Fruit fly (Drosophila melanogaster) whole organism, embryonic: ENCODE data around the gene RpL23A.

Experiments used
- BEAF-32 ChIP-seq: fragments of 200-800 bp; sonication (Bioruptor generic); optimal IDR thresholded peaks from 3 replicates; lab custom pipeline; 2017; ENCODE audit warnings: missing biosample characterization, missing genetic modification characterization, mild to moderate bottlenecking, moderate library complexity, missing genetic modification reagents
- Bgb ChIP-seq: fragments of 200-800 bp; sonication (Bioruptor generic); IDR thresholded peaks from 2 replicates; pipeline ENCODE4 v1.3.6; 2022; ENCODE audit warnings: missing biosample characterization, missing genetic modification characterization; ENCODE audit not compliant: partially characterized antibody
- Bteb2 ChIP-seq: fragments of 200-800 bp; sonication (Bioruptor generic); optimal IDR thresholded peaks from 2 replicates; lab custom pipeline; 2016; ENCODE audit warnings: missing biosample characterization, missing genetic modification characterization
- C15 ChIP-seq: fragments of 200-800 bp; sonication (Bioruptor generic); IDR thresholded peaks from 3 replicates; pipeline ENCODE4 v1.3.6; 2022; ENCODE audit warnings: missing biosample characterization, missing genetic modification characterization
- CG10267 ChIP-seq: fragments of 200-800 bp; sonication (Bioruptor generic); optimal IDR thresholded peaks from 2 replicates; lab custom pipeline; 2018; ENCODE audit warnings: missing biosample characterization, mild to moderate bottlenecking, missing genetic modification characterization, moderate library complexity
- CG10565 ChIP-seq: fragments of 200-800 bp; sonication (Bioruptor generic); optimal IDR thresholded peaks from 3 replicates; lab custom pipeline; 2016; ENCODE audit warnings: missing biosample characterization, mild to moderate bottlenecking, missing genetic modification characterization
- CG11093 ChIP-seq: fragments of 200-800 bp; sonication (Bioruptor generic); IDR thresholded peaks from 3 replicates; pipeline ENCODE4 v1.3.6; 2022; ENCODE audit warnings: missing biosample characterization, missing genetic modification characterization
- CG11723 ChIP-seq: fragments of 200-800 bp; sonication (Bioruptor generic); optimal IDR thresholded peaks from 2 replicates; lab custom pipeline; 2017; ENCODE audit warnings: missing biosample characterization, mild to moderate bottlenecking, missing genetic modification characterization
- CG12155 ChIP-seq: fragments of 200-800 bp; sonication (Bioruptor generic); optimal IDR thresholded peaks from 3 replicates; lab custom pipeline; 2016; ENCODE audit warnings: missing biosample characterization, missing genetic modification characterization
- CG12236 ChIP-seq: fragments of 200-800 bp; sonication (Bioruptor generic); optimal IDR thresholded peaks from 2 replicates; lab custom pipeline; 2016; ENCODE audit warnings: missing biosample characterization, missing genetic modification characterization
- CG13424 ChIP-seq: fragments of 200-800 bp; sonication (Bioruptor generic); optimal IDR thresholded peaks from 2 replicates; lab custom pipeline; 2019; ENCODE audit warnings: missing biosample characterization, mild to moderate bottlenecking, missing genetic modification characterization, moderate library complexity
- CG13775 ChIP-seq: fragments of 200-800 bp; sonication (Bioruptor generic); optimal IDR thresholded peaks from 3 replicates; lab custom pipeline; 2017; ENCODE audit warnings: missing biosample characterization, mild to moderate bottlenecking, missing genetic modification characterization
- CG17568 ChIP-seq: fragments of 200-800 bp; sonication (Bioruptor generic); optimal IDR thresholded peaks from 2 replicates; lab custom pipeline; 2018; ENCODE audit warnings: missing biosample characterization, mild to moderate bottlenecking, missing genetic modification characterization, moderate library complexity
- CG17802 ChIP-seq: fragments of 200-800 bp; sonication (Bioruptor generic); optimal IDR thresholded peaks from 2 replicates; lab custom pipeline; 2018; ENCODE audit warnings: missing biosample characterization, mild to moderate bottlenecking, missing genetic modification characterization, moderate library complexity
- CG2875 ChIP-seq: fragments of 200-800 bp; sonication (Bioruptor generic); optimal IDR thresholded peaks from 2 replicates; lab custom pipeline; 2017; ENCODE audit warnings: missing biosample characterization, mild to moderate bottlenecking, missing genetic modification characterization, missing genetic modification reagents
- CG30431 ChIP-seq: fragments of 200-800 bp; sonication (Bioruptor generic); optimal IDR thresholded peaks from 2 replicates; lab custom pipeline; 2017; ENCODE audit warnings: missing biosample characterization, missing genetic modification characterization
- CG33213 ChIP-seq: fragments of 200-800 bp; sonication (Bioruptor generic); optimal IDR thresholded peaks from 3 replicates; lab custom pipeline; 2016; ENCODE audit warnings: missing biosample characterization, missing genetic modification characterization
- CG4820 ChIP-seq: fragments of 200-800 bp; sonication (Bioruptor generic); optimal IDR thresholded peaks from 3 replicates; lab custom pipeline; 2016; ENCODE audit warnings: missing biosample characterization, missing genetic modification characterization
- CG6765 ChIP-seq: fragments of 200-800 bp; sonication (Bioruptor generic); optimal IDR thresholded peaks from 3 replicates; lab custom pipeline; 2017; ENCODE audit warnings: missing biosample characterization, mild to moderate bottlenecking, missing genetic modification characterization
- CG7928 ChIP-seq: fragments of 200-800 bp; sonication (Bioruptor generic); optimal IDR thresholded peaks from 2 replicates; lab custom pipeline; 2017; ENCODE audit warnings: missing biosample characterization, mild to moderate bottlenecking, missing genetic modification characterization
- CG8478 ChIP-seq: fragments of >200 bp; optimal IDR thresholded peaks from 2 replicates; lab custom pipeline; 2018
- CG8944 ChIP-seq: fragments of 200-800 bp; sonication (Bioruptor generic); optimal IDR thresholded peaks from 3 replicates; lab custom pipeline; 2016; ENCODE audit warnings: missing biosample characterization, missing genetic modification characterization
- D19B ChIP-seq: fragments of 200-800 bp; sonication (Bioruptor generic); optimal IDR thresholded peaks from 2 replicates; lab custom pipeline; 2017; ENCODE audit warnings: missing biosample characterization, mild to moderate bottlenecking, missing genetic modification characterization
- Deaf1 ChIP-seq: fragments of 200-800 bp; optimal IDR thresholded peaks from 3 replicates; lab custom pipeline; 2019; ENCODE audit warnings: missing biosample characterization, mild to moderate bottlenecking, missing genetic modification characterization, moderate library complexity
- Dek ChIP-seq: fragments of 200-800 bp; sonication (Bioruptor generic); optimal IDR thresholded peaks from 3 replicates; lab custom pipeline; 2019; ENCODE audit warnings: missing biosample characterization, mild to moderate bottlenecking, missing genetic modification characterization, moderate library complexity
- E2f1 ChIP-seq: fragments of 200-800 bp; sonication (Bioruptor generic); IDR thresholded peaks from 2 replicates; pipeline ENCODE4 v1.3.6; 2022; ENCODE audit warnings: missing biosample characterization, missing genetic modification characterization
- Eip74EF ChIP-seq, 2 experiments: fragments of 200-800 bp in 1 of 2; fragments of >200 bp in 1 of 2; sonication (Bioruptor generic) in 1 of 2; optimal IDR thresholded peaks; 2 replicates each; lab custom pipeline; 2017 to 2019; ENCODE audit warnings: missing biosample characterization in 2 of 2, missing genetic modification characterization in 2 of 2, mild to moderate bottlenecking in 1 of 2, moderate library complexity in 1 of 2
- Hr3 ChIP-seq: fragments of 200-800 bp; sonication (Bioruptor generic); optimal IDR thresholded peaks from 3 replicates; lab custom pipeline; 2016; ENCODE audit warnings: missing biosample characterization, missing genetic modification characterization
- Nf-YA ChIP-seq: fragments of 200-800 bp; sonication (Bioruptor generic); IDR thresholded peaks from 2 replicates; pipeline ENCODE4 v1.3.6; 2022; ENCODE audit warnings: missing biosample characterization, missing genetic modification characterization
- Opbp ChIP-seq: fragments of 200-800 bp; sonication (Bioruptor generic); IDR thresholded peaks from 3 replicates; pipeline ENCODE4 v1.3.6; 2022; ENCODE audit warnings: missing biosample characterization, missing genetic modification characterization; ENCODE audit not compliant: partially characterized antibody
- Rfx ChIP-seq: fragments of 200-800 bp; sonication (Bioruptor generic); IDR thresholded peaks from 2 replicates; pipeline ENCODE4 v1.3.6; 2022; ENCODE audit warnings: missing biosample characterization, missing genetic modification characterization
- amos ChIP-seq: fragments of 200-800 bp; sonication (Bioruptor generic); IDR thresholded peaks from 2 replicates; pipeline ENCODE4 v1.3.6; 2022; ENCODE audit warnings: missing biosample characterization, missing genetic modification characterization; ENCODE audit not compliant: partially characterized antibody
- bcd ChIP-seq: fragments of 200-800 bp; sonication (Bioruptor generic); optimal IDR thresholded peaks from 2 replicates; lab custom pipeline; 2017; ENCODE audit warnings: missing biosample characterization, mild to moderate bottlenecking, missing genetic modification characterization
- br ChIP-seq: fragments of >200 bp; optimal IDR thresholded peaks from 2 replicates; lab custom pipeline; 2017
- btn ChIP-seq: fragments of 200-800 bp; sonication (Bioruptor generic); optimal IDR thresholded peaks from 2 replicates; lab custom pipeline; 2016; ENCODE audit warnings: missing biosample characterization, missing genetic modification characterization
- crc ChIP-seq: fragments of 200-800 bp; sonication (Bioruptor generic); optimal IDR thresholded peaks from 2 replicates; lab custom pipeline; 2016; ENCODE audit warnings: missing biosample characterization, missing genetic modification characterization
- dimm ChIP-seq: fragments of 200-800 bp; sonication (Bioruptor generic); IDR thresholded peaks from 2 replicates; pipeline ENCODE4 v1.3.6; 2022; ENCODE audit warnings: missing biosample characterization, missing genetic modification characterization
- ems ChIP-seq: fragments of 200-800 bp; sonication (Bioruptor generic); optimal IDR thresholded peaks from 3 replicates; lab custom pipeline; 2016; ENCODE audit warnings: missing biosample characterization, missing genetic modification characterization
- eyg ChIP-seq: fragments of 200-800 bp; sonication (Bioruptor generic); optimal IDR thresholded peaks from 3 replicates; lab custom pipeline; 2016; ENCODE audit warnings: missing biosample characterization, missing genetic modification characterization
- gsb-n ChIP-seq: fragments of 200-800 bp; sonication (Bioruptor generic); optimal IDR thresholded peaks from 3 replicates; lab custom pipeline; 2018; ENCODE audit warnings: missing biosample characterization, mild to moderate bottlenecking, missing genetic modification characterization
- hbn ChIP-seq: fragments of 200-800 bp; sonication (Bioruptor generic); IDR thresholded peaks from 2 replicates; pipeline ENCODE4 v1.3.6; 2022; ENCODE audit warnings: missing biosample characterization, missing genetic modification characterization; ENCODE audit not compliant: partially characterized antibody
- hkb ChIP-seq, 2 experiments: fragments of 200-800 bp in 1 of 2; fragments of >200 bp in 1 of 2; sonication (Bioruptor generic) in 1 of 2; IDR thresholded peaks in 1 of 2; optimal IDR thresholded peaks in 1 of 2; 2 replicates each; pipeline versions ENCODE4 v1.3.6 to Lab custom; 2017 to 2022; ENCODE audit warnings: missing biosample characterization in 1 of 2, missing genetic modification characterization in 1 of 2
- jing ChIP-seq: fragments of 200-800 bp; sonication (Bioruptor generic); optimal IDR thresholded peaks from 2 replicates; lab custom pipeline; 2018; ENCODE audit warnings: missing biosample characterization, mild to moderate bottlenecking, missing genetic modification characterization
- jumu ChIP-seq: fragments of 200-800 bp; sonication (Bioruptor generic); optimal IDR thresholded peaks from 3 replicates; lab custom pipeline; 2016; ENCODE audit warnings: missing biosample characterization, missing genetic modification characterization
- knrl ChIP-seq: fragments of 200-800 bp; sonication (Bioruptor generic); IDR thresholded peaks from 3 replicates; pipeline ENCODE4 v1.3.6; 2022; ENCODE audit warnings: missing biosample characterization, missing genetic modification characterization; ENCODE audit not compliant: partially characterized antibody
- lola ChIP-seq, 3 experiments: fragments of >200 bp in 2 of 3; fragments of 200-800 bp in 1 of 3; sonication (Bioruptor generic) in 1 of 3; optimal IDR thresholded peaks; 2 replicates each; lab custom pipeline; 2017 to 2019; ENCODE audit warnings: missing biosample characterization in 3 of 3, missing genetic modification characterization in 3 of 3, mild to moderate bottlenecking in 1 of 3, moderate library complexity in 1 of 3
- prd ChIP-seq, 3 experiments: fragments of >200 bp in 2 of 3; fragments of 200-800 bp in 1 of 3; sonication (Bioruptor generic) in 1 of 3; optimal IDR thresholded peaks in 2 of 3; IDR thresholded peaks in 1 of 3; 2 replicates in 2 of 3; 3 replicates in 1 of 3; pipeline versions ENCODE4 v1.3.6 to Lab custom; 2017 to 2022; ENCODE audit warnings: missing biosample characterization in 1 of 3, missing genetic modification characterization in 1 of 3
- sens ChIP-seq: fragments of 200-800 bp; sonication (Bioruptor generic); peaks from one replicate; lab custom pipeline; 2016; ENCODE audit warnings: missing biosample characterization, missing genetic modification characterization
- vfl ChIP-seq: fragments of 200-800 bp; sonication (Bioruptor generic); optimal IDR thresholded peaks from 2 replicates; lab custom pipeline; 2016; ENCODE audit warnings: missing biosample characterization, missing genetic modification characterization

The RpL23A gene

DNA sequence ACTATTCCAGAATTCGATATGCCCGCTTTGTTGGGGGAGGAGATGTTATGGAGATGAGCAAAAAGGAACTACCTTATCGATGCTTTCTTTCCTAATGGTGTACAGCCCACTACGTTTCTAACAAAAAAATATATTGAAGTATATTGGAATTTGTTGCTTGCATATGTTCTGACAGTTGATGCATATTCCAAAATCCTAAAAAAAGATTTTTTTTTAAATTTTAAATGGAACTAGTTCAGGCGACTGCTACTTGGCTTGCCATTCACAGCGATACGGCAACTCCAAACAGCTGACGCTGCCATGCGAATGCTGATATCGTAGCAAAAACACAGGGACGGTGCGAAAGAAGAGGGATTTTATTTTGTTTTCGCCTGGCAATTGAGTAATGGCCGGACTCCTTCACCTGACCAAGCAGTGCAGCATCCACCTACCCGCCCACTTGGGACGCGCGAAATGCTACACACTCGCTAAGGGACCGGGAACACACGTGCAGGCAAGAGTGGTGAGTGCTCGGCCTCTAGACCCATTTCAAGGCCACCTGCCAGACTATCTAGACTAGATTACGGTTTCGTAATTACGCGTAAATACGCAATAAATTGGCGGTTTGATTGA, 50.2 kb downstream of the RpL23A start, which contains the start of the genes CG13926, ABCB7 and CG33230 (continued):
- TF ChIP-seq CG2875 (GFP tag; lab: Kevin White, UChicago) (no peak), CG8944 (GFP tag; lab: Kevin White, UChicago) (no peak), dimm (no peak), knrl (peak; percentile 71), Dek (tag; lab: Kevin White, UChicago) (peak; percentile 1), CG30431 (GFP tag; lab: Kevin White, UChicago) (no peak), jumu (GFP tag; lab: Kevin White, UChicago) (no peak), CG6765 (no peak), amos (GFP tag; lab: Robert Waterston, UW) (peak; percentile 46; the same call in 1 of the 2 replicates), br (lab: Kevin White, UChicago) (no peak), lola (GFP tag; optimal IDR thresholded peaks at IDR 0.05; lab: Kevin White, UChicago) (no peak), Rfx (GFP tag; lab: Robert Waterston, UW) (peak; percentile 57; the same call in 1 of the 2 replicates), jing (GFP tag; lab: Kevin White, UChicago) (no peak), prd (optimal IDR thresholded peaks at IDR 0.05; lab: Kevin White, UChicago) (no peak), prd (GFP tag; IDR thresholded peaks at IDR 0.05; lab: Robert Waterston, UW) (peak; percentile 20; the same call in 2 of the 3 replicates), sens (GFP tag; lab: Kevin White, UChicago) (peak; percentile 83), crc (GFP tag; lab: Kevin White, UChicago) (no peak), CG7928 (GFP tag; lab: Kevin White, UChicago) (no peak), Hr3 (no peak), CG33213 (no peak), CG17568 (no peak), CG12236 (GFP tag; lab: Kevin White, UChicago) (no peak), Bteb2 (no peak), hkb (optimal IDR thresholded peaks at IDR 0.05; lab: Kevin White, UChicago) (peak; percentile 75), hkb (GFP tag; IDR thresholded peaks at IDR 0.05; lab: Robert Waterston, UW) (no peak), CG10267 (tag; lab: Kevin White, UChicago) (peak; percentile 39), CG8478 (lab: Kevin White, UChicago) (no peak), BEAF-32 (GFP tag; lab: Kevin White, UChicago) (peak; percentile 64), Deaf1 (tag; lab: Kevin White, UChicago) (no peak), gsb-n (tag; lab: Kevin White, UChicago) (peak; percentile 83), CG13775 (GFP tag; lab: Kevin White, UChicago) (peak; percentile 35), CG11723 (no peak), Opbp (no peak), CG17802 (tag; lab: Kevin White, UChicago) (no peak), eyg (no peak), Nf-YA (no peak), Eip74EF (GFP tag; optimal IDR thresholded peaks at IDR 0.05; lab: Kevin White, UChicago) (no peak), CG11093 (GFP tag; lab: Robert Waterston, UW) (no peak), bcd (GFP tag; lab: Kevin White, UChicago) (peak; percentile 15), CG13424 (tag; lab: Kevin White, UChicago) (peak; percentile 39), CG12155 (peak; percentile 38), E2f1 (GFP tag; lab: Robert Waterston, UW) (no peak), Bgb (peak; percentile 47), CG4820 (no peak), vfl (no peak), hbn (GFP tag; lab: Robert Waterston, UW) (0 out of 2 replicates have a peak, but pooled peaks have one; percentile 21), CG10565 (no peak), C15 (no peak), btn (no peak), ems (GFP tag; lab: Kevin White, UChicago) (no peak), D19B (GFP tag; lab: Kevin White, UChicago) (no peak)
